Worm (Caenorhabditis elegans): ENCODE measurements around the gene pam-1.

- TF ChIP-seq unc-39 (tag; optimal IDR thresholded peaks at IDR 0.05) (no peak), snpc-4 (tag; optimal IDR thresholded peaks at IDR 0.05) (no peak), blmp-1 (tag; optimal IDR thresholded peaks at IDR 0.05) (no peak), unc-62 (GFP tag; optimal IDR thresholded peaks at IDR 0.05) (no peak), lsy-2 (tag; optimal IDR thresholded peaks at IDR 0.05) (no peak), pha-4 (tag; optimal IDR thresholded peaks at IDR 0.05) (no peak), elt-3 (tag; optimal IDR thresholded peaks at IDR 0.05) (no peak), mab-5 (tag; optimal IDR thresholded peaks at IDR 0.05) (no peak), nhr-28 (tag; optimal IDR thresholded peaks at IDR 0.05) (no peak), hlh-1 (tag; optimal IDR thresholded peaks at IDR 0.05) (no peak), sem-2 (GFP tag; optimal IDR thresholded peaks at IDR 0.05) (no peak), nhr-76 (tag; optimal IDR thresholded peaks at IDR 0.05) (no peak), lin-13 (tag; optimal IDR thresholded peaks at IDR 0.05) (no peak), mls-2 (tag; optimal IDR thresholded peaks at IDR 0.05) (no peak)
Measured at ce11 chrIV:7558653-7559052, 8.0 kb upstream of the pam-1 start.
